Fruit fly (Drosophila melanogaster): ENCODE results near the gene CG44532.

CG44532 gene

DNA sequence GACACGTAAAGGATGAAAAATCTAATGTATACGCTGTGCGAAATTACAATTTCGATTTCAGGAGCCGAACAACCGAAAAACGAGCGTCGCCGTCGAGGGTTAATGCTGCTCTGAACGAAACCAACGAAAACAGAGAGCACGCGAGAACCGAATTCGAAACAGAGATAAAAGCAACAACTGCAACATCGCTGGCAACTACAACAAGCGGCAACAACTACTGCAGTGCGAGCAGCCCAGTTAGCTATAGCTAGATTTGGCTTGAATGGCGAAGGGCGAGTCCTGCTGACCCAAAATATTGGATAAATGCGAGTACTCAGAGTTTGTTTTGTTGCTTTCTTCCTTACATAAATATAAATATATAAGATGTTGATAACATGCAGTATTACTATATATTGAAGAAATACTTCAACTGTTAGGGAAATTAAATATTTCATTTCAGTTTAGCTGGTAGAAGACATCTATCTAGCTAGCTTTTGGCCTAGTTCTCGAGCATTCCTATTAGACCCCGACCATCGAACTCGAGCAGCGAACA is 26.9 kb upstream of the CG44532 start, which contains the start of gene fend (continued):
- TF ChIP-seq aop (GFP tag; IDR thresholded peaks at IDR 0.05): no peak
- no peak for TF ChIP-seq CG15601 (tag; optimal IDR thresholded peaks at IDR 0.05)
- TF ChIP-seq hb (GFP tag; IDR thresholded peaks at IDR 0.05; ENCODE audit: partially characterized antibody): no peak
- TF ChIP-seq Ptx1 (GFP tag; IDR thresholded peaks at IDR 0.05): 0 out of 2 replicates have a peak, but pooled peaks have one; percentile 29
- TF ChIP-seq CG17361 (GFP tag; IDR thresholded peaks at IDR 0.05): peak; percentile 67; the same call in 2 of the 3 replicates
- peak; percentile 43 for TF ChIP-seq nmo (GFP tag; optimal IDR thresholded peaks at IDR 0.05)
- no peak for TF ChIP-seq BtbVII (GFP tag; optimal IDR thresholded peaks at IDR 0.05)

DNA sequence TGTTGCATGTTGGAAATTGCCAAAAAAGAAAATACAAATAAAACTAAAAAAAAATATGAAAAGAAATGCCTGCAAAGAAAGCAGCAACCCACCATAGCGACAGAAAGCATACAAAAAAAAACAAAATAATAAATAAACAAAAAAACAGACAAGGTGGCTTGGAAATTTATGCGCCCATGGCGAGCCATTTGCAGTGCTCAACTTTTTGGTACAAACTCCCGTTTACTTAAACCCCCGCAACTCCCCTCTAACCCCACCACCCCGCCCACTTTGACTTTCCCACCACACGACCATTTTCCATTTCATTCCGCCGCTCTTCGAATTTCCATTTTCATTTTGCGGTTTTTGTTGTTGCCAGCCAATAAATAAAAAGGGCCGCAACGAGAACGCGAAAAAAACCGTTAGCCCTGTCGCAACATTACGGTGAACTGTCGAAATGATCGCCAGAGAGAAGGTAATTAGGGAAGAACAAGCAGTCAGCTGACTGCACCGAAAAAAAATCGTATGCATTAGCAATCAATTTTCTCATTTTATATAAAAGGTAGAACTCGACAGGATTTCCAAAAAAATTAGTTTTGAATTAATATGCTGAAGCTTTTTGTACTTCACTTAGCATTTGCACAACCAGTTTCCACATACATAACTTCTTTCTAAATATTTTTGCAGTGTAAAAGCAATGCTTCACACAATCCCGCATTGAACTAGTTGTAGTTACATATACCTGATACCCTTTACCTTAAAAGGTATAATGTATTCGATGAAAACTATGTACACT is 24.9 kb upstream of the CG44532 start:
- no peak for TF ChIP-seq da (GFP tag; optimal IDR thresholded peaks at IDR 0.05)
- TF ChIP-seq CG17829 (tag; optimal IDR thresholded peaks at IDR 0.05): peak; percentile 31
- TF ChIP-seq CG6175 (GFP tag; IDR thresholded peaks at IDR 0.05): no peak
- TF ChIP-seq Deaf1 (tag; optimal IDR thresholded peaks at IDR 0.05): peak; percentile 11
- TF ChIP-seq CG18619 (GFP tag; optimal IDR thresholded peaks at IDR 0.05): peak; percentile 4
- TF ChIP-seq schlank (tag; optimal IDR thresholded peaks at IDR 0.05): no peak
- TF ChIP-seq YL-1 (GFP tag; optimal IDR thresholded peaks at IDR 0.05): no peak
- TF ChIP-seq pan (optimal IDR thresholded peaks at IDR 0.05): no peak
- TF ChIP-seq pan (GFP tag; optimal IDR thresholded peaks at IDR 0.05 in 1 of 2, IDR thresholded peaks at IDR 0.05 in 1 of 2): peak in 1 of 2 experiments; percentile 53
- TF ChIP-seq Ptx1 (GFP tag; IDR thresholded peaks at IDR 0.05): peak; percentile 68
- peak; percentile 25; the same call in 1 of the 3 replicates for TF ChIP-seq CG14050 (GFP tag; IDR thresholded peaks at IDR 0.05)
- TF ChIP-seq CG4707 (GFP tag; optimal IDR thresholded peaks at IDR 0.05): peak; percentile 16
- TF ChIP-seq br (optimal IDR thresholded peaks at IDR 0.05): no peak
- no peak for TF ChIP-seq cas (GFP tag; IDR thresholded peaks at IDR 0.05)
- no peak for TF ChIP-seq Dref (GFP tag; IDR thresholded peaks at IDR 0.05)
- TF ChIP-seq CG7786 (GFP tag; optimal IDR thresholded peaks at IDR 0.05): peak; percentile 51
- peak; percentile 26 for TF ChIP-seq CG6813 (GFP tag; optimal IDR thresholded peaks at IDR 0.05)
- peak; percentile 62 for TF ChIP-seq CG2712 (tag; optimal IDR thresholded peaks at IDR 0.05)
- peak; percentile 46 for TF ChIP-seq bab2 (GFP tag; optimal IDR thresholded peaks at IDR 0.05)
- peak; percentile 30; the same call in 1 of the 2 replicates for TF ChIP-seq CG14667 (GFP tag; IDR thresholded peaks at IDR 0.05)
- peak; percentile 2 for TF ChIP-seq CG8944 (GFP tag; optimal IDR thresholded peaks at IDR 0.05)
- TF ChIP-seq az2 (GFP tag; optimal IDR thresholded peaks at IDR 0.05): peak; percentile 54
- TF ChIP-seq Hr51 (GFP tag; optimal IDR thresholded peaks at IDR 0.05): peak; percentile 43 to 66
- peak; percentile 60 for TF ChIP-seq Pdp1 (GFP tag; optimal IDR thresholded peaks at IDR 0.05)
- TF ChIP-seq Doc2 (GFP tag; IDR thresholded peaks at IDR 0.05): no peak
- no peak for TF ChIP-seq Optix (GFP tag; IDR thresholded peaks at IDR 0.05)
- no peak for TF ChIP-seq Side (GFP tag; optimal IDR thresholded peaks at IDR 0.05)
- no peak for TF ChIP-seq CG42726 (GFP tag; IDR thresholded peaks at IDR 0.05; ENCODE audit: partially characterized antibody)
- no peak for TF ChIP-seq Oaz (GFP tag; IDR thresholded peaks at IDR 0.05)
- peak; percentile 8 for TF ChIP-seq jing (GFP tag; optimal IDR thresholded peaks at IDR 0.05)
- peak; percentile 19 for TF ChIP-seq CG13624 (GFP tag; optimal IDR thresholded peaks at IDR 0.05)
- no peak for TF ChIP-seq CG6272 (GFP tag; IDR thresholded peaks at IDR 0.05)
- TF ChIP-seq vfl (GFP tag; optimal IDR thresholded peaks at IDR 0.05): no peak
- TF ChIP-seq grau (tag; optimal IDR thresholded peaks at IDR 0.05): peak; percentile 62
- no peak for TF ChIP-seq zen2 (GFP tag; IDR thresholded peaks at IDR 0.05; ENCODE audit: partially characterized antibody)
- TF ChIP-seq salm (tag; optimal IDR thresholded peaks at IDR 0.05): peak; percentile 29
- no peak for TF ChIP-seq CG6791 (GFP tag; IDR thresholded peaks at IDR 0.05; ENCODE audit: partially characterized antibody)
- TF ChIP-seq emc (GFP tag; optimal IDR thresholded peaks at IDR 0.05): peak; percentile 17
- TF ChIP-seq tap (tag; optimal IDR thresholded peaks at IDR 0.05): peak; percentile 37
- TF ChIP-seq Usf (GFP tag; optimal IDR thresholded peaks at IDR 0.05): no peak
- no peak for TF ChIP-seq CTCF (GFP tag; optimal IDR thresholded peaks at IDR 0.05)
- peak; percentile 54 for TF ChIP-seq ATbp (GFP tag; optimal IDR thresholded peaks at IDR 0.05)
